Worm (Caenorhabditis elegans): ENCODE data around the gene VF13D12L.3.

VF13D12L.3 gene

DNA sequence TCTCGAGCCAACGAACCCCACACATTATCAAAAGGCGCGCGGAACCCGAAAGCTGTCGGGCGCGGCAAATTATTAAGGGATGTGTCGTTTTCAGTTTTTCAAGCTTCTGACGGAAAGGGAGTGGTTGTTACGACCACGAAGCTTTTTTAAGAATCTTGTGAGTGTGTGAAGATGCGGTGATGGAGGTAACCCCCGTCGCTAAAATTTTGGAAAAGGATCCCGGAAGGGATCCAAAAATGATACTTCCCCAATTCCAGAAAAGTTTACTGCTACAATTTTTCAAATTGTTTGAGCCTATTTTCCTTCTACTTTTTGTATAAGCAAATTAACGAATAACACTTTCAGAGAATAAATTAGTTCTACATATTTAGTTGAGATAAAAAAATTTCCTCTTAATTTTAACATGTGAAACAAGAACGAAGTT is 50.9 kb downstream of the VF13D12L.3 start:
- no peak for TF ChIP-seq B0019.2 (GFP tag; conservative IDR thresholded peaks at IDR 0.05)
- TF ChIP-seq zfh-2 (GFP tag; conservative IDR thresholded peaks at IDR 0.05): peak; percentile 45; the same call in 1 of the 2 replicates
- TF ChIP-seq lir-1 (GFP tag; conservative IDR thresholded peaks at IDR 0.05): no peak
- peak; percentile 5 for TF ChIP-seq somi-1 (GFP tag; optimal IDR thresholded peaks at IDR 0.05)
- no peak for TF ChIP-seq pbrm-1 (GFP tag; IDR thresholded peaks at IDR 0.05)
- TF ChIP-seq hlh-26 (GFP tag; conservative IDR thresholded peaks at IDR 0.05): no peak
- TF ChIP-seq attf-5 (GFP tag; optimal IDR thresholded peaks at IDR 0.05): peak; percentile 65
- TF ChIP-seq D2030.7 (GFP tag; IDR thresholded peaks at IDR 0.05): 0 out of 2 replicates have a peak, but pooled peaks have one; percentile 11
- peak; percentile 44 for TF ChIP-seq lsl-1 (GFP tag; optimal IDR thresholded peaks at IDR 0.05)
- TF ChIP-seq Y56A3A.18 (GFP tag; IDR thresholded peaks at IDR 0.05): peak; percentile 33; the same call in 1 of the 2 replicates
- TF ChIP-seq lin-54 (GFP tag; optimal IDR thresholded peaks at IDR 0.05): peak; percentile 62
- no peak for TF ChIP-seq hmg-20 (GFP tag; IDR thresholded peaks at IDR 0.05)
- TF ChIP-seq gei-17 (GFP tag; optimal IDR thresholded peaks at IDR 0.05): peak; percentile 15
- TF ChIP-seq B0035.1 (tag; optimal IDR thresholded peaks at IDR 0.05): no peak
- TF ChIP-seq snpc-4 (GFP tag; optimal IDR thresholded peaks at IDR 0.05): peak; percentile 78
- TF ChIP-seq snpc-4 (tag; optimal IDR thresholded peaks at IDR 0.05): peak; percentile 72 to 92 (median 90)
- TF ChIP-seq akir-1 (GFP tag; optimal IDR thresholded peaks at IDR 0.05): no peak
- TF ChIP-seq zim-3 (tag; optimal IDR thresholded peaks at IDR 0.05): peak; percentile 61
- TF ChIP-seq F49E8.2 (tag; optimal IDR thresholded peaks at IDR 0.05; ENCODE audit: insufficient read depth): no peak
- TF ChIP-seq bed-2 (GFP tag; IDR thresholded peaks at IDR 0.05): no peak
- TF ChIP-seq pha-4 (tag; optimal IDR thresholded peaks at IDR 0.05): no peak
- no peak for TF ChIP-seq rpc-1 (optimal IDR thresholded peaks at IDR 0.05)
- TF ChIP-seq rpc-1 (tag; optimal IDR thresholded peaks at IDR 0.05): no peak
- TF ChIP-seq rcor-1 (GFP tag; IDR thresholded peaks at IDR 0.05): no peak
- TF ChIP-seq hmg-1.2 (GFP tag; IDR thresholded peaks at IDR 0.05): 0 out of 2 replicates have a peak, but pooled peaks have one; percentile 23
- TF ChIP-seq Y67H2A.10 (GFP tag; conservative IDR thresholded peaks at IDR 0.05): no peak
- peak; percentile 77 for TF ChIP-seq dox-1 (GFP tag; IDR thresholded peaks at IDR 0.05)
- TF ChIP-seq F23B12.7 (tag; optimal IDR thresholded peaks at IDR 0.05; ENCODE audit: insufficient read depth): no peak
- TF ChIP-seq nhr-27 (tag; optimal IDR thresholded peaks at IDR 0.05): no peak
- no peak for TF ChIP-seq cebp-2 (GFP tag; IDR thresholded peaks at IDR 0.05)
- 0 out of 2 replicates have a peak, but pooled peaks have one; percentile 38 for TF ChIP-seq ekl-4 (GFP tag; IDR thresholded peaks at IDR 0.05)
- no peak for TF ChIP-seq fkh-3 (tag; optimal IDR thresholded peaks at IDR 0.05)
- TF ChIP-seq B0261.1 (tag; optimal IDR thresholded peaks at IDR 0.05): no peak
- peak; percentile 97 for TF ChIP-seq ama-1 (optimal IDR thresholded peaks at IDR 0.05)
- TF ChIP-seq ama-1 (GFP tag; optimal IDR thresholded peaks at IDR 0.05): no peak
- peak in 1 of 2 experiments; percentile 65 for TF ChIP-seq let-607 (tag; optimal IDR thresholded peaks at IDR 0.05)
- no peak for TF ChIP-seq F33H1.4 (GFP tag; IDR thresholded peaks at IDR 0.05)
- no peak for TF ChIP-seq madf-8 (GFP tag; conservative IDR thresholded peaks at IDR 0.05)
- peak; percentile 24 for TF ChIP-seq ztf-22 (GFP tag; optimal IDR thresholded peaks at IDR 0.05)
- TF ChIP-seq T07F8.4 (tag; optimal IDR thresholded peaks at IDR 0.05): peak; percentile 3
- TF ChIP-seq Y53G8AR.9 (GFP tag; conservative IDR thresholded peaks at IDR 0.05): 0 out of 2 replicates have a peak, but pooled peaks have one; percentile 74
- no peak for TF ChIP-seq egl-18 (GFP tag; IDR thresholded peaks at IDR 0.05)
- TF ChIP-seq aptf-2 (GFP tag; conservative IDR thresholded peaks at IDR 0.05): no peak
- no peak for TF ChIP-seq unc-62 (GFP tag; optimal IDR thresholded peaks at IDR 0.05)
- TF ChIP-seq B0336.3 (GFP tag; IDR thresholded peaks at IDR 0.05): peak; percentile 60
- TF ChIP-seq lin-26 (GFP tag; IDR thresholded peaks at IDR 0.05): peak; percentile 79
- no peak for TF ChIP-seq sea-2 (GFP tag; IDR thresholded peaks at IDR 0.05)
- peak; percentile 59 for TF ChIP-seq ztf-18 (tag; optimal IDR thresholded peaks at IDR 0.05)
- no peak for TF ChIP-seq nfya-2 (GFP tag; IDR thresholded peaks at IDR 0.05)

All from whole organism, young adult.